Worm (Caenorhabditis elegans) whole organism, late embryonic: ENCODE results near the gene C05B5.1.

ENCODE experiments used
- rnt-1 ChIP-seq: sonication (generic microtip); optimal IDR thresholded peaks from 2 replicates; lab custom pipeline; 2016; ENCODE audit warnings: missing genetic modification characterization, missing compliant biosample characterization
- sdc-2 ChIP-seq: sonication (generic microtip); optimal IDR thresholded peaks from 2 replicates; lab custom pipeline; 2016; ENCODE audit warnings: missing genotype, missing genetic modification characterization, missing compliant biosample characterization

- TF ChIP-seq sdc-2 (tag; lab: Kevin White, UChicago) (no peak), rnt-1 (tag; lab: Kevin White, UChicago) (no peak)
Observed at ce11 chrIII:9941020-9941674, 47.1 kb downstream of the C05B5.1 start, which contains the start of the genes K03H1.9 and K03H1.12.
